Worm (Caenorhabditis elegans): ENCODE data around the gene lars-1.

lars-1 gene

DNA sequence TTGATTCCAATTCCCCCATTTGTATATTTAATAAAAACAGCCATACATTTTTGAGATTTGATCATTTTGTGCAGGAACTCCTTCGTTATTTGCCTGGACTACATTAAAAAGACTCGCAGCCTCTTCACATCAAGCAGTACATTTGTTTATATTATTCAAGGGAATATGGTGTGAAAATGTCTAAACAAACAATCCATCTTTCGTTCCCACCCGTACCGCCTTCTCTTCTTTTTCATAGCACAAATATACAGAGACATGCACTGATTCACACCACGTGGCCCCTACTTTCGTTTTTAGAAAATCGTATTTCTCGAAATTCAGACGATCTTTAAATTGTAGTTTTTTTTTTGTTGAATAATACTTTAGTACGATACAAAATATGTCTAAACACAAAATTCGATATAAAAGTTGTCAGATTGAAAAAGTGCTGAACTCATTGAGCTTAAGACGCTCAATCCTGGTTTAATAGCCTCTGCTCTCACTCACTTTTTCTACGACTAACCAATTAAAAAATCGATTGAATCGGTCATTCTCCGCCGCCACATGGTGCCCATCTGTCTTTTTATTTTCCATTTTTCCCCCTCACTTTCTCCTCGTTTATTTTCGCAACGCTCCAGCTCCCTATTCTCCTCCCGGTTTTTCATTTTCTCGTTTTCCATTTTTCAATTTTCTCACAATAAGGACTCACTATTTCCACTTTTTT is 8.9 kb upstream of the lars-1 start:
- peak; percentile 46 for TF ChIP-seq nhr-77 (tag; optimal IDR thresholded peaks at IDR 0.05)
- TF ChIP-seq ztf-4 (tag; optimal IDR thresholded peaks at IDR 0.05), result peak; percentile 60
- TF ChIP-seq R02D3.7 (tag; optimal IDR thresholded peaks at IDR 0.05), result peak; percentile 31
- peak; percentile 46 for TF ChIP-seq ceh-82 (tag; optimal IDR thresholded peaks at IDR 0.05)
- TF ChIP-seq nhr-23 (tag; optimal IDR thresholded peaks at IDR 0.05), result peak; percentile 60
- TF ChIP-seq pqm-1 (tag; optimal IDR thresholded peaks at IDR 0.05), result peak; percentile 30
- TF ChIP-seq nhr-43 (tag; optimal IDR thresholded peaks at IDR 0.05; ENCODE audit: poor library complexity, severe bottlenecking), result peak; percentile 84
- no peak for TF ChIP-seq egl-27 (tag; optimal IDR thresholded peaks at IDR 0.05)
- TF ChIP-seq ceh-28 (tag; optimal IDR thresholded peaks at IDR 0.05), result peak; percentile 56
- peak; percentile 49 for TF ChIP-seq daf-12 (tag; optimal IDR thresholded peaks at IDR 0.05)
- TF ChIP-seq nfya-1 (tag; optimal IDR thresholded peaks at IDR 0.05; ENCODE audit: insufficient read depth), result peak; percentile 56
- peak; percentile 87 for TF ChIP-seq tbx-2 (tag; optimal IDR thresholded peaks at IDR 0.05)
- TF ChIP-seq aly-2 (tag; optimal IDR thresholded peaks at IDR 0.05), result peak; percentile 33
- peak; percentile 74 for TF ChIP-seq lsy-12 (tag; optimal IDR thresholded peaks at IDR 0.05)
- TF ChIP-seq nhr-25 (tag; optimal IDR thresholded peaks at IDR 0.05), result peak; percentile 38
- no peak for TF ChIP-seq nhr-237 (tag; optimal IDR thresholded peaks at IDR 0.05)
- no peak for TF ChIP-seq fkh-2 (tag; optimal IDR thresholded peaks at IDR 0.05)
- peak; percentile 36 for TF ChIP-seq pha-4 (tag; optimal IDR thresholded peaks at IDR 0.05)
- peak; percentile 95 for TF ChIP-seq ama-1 (optimal IDR thresholded peaks at IDR 0.05)
- TF ChIP-seq elt-2 (tag; optimal IDR thresholded peaks at IDR 0.05), result peak; percentile 58
- peak; percentile 47 for TF ChIP-seq hmg-11 (tag; optimal IDR thresholded peaks at IDR 0.05)
- peak; percentile 34 for TF ChIP-seq jun-1 (tag; optimal IDR thresholded peaks at IDR 0.05)
- TF ChIP-seq ceh-16 (tag; optimal IDR thresholded peaks at IDR 0.05), result no peak
- no peak for TF ChIP-seq ztf-11 (tag; optimal IDR thresholded peaks at IDR 0.05)
- no peak for TF ChIP-seq nhr-11 (tag; optimal IDR thresholded peaks at IDR 0.05)

ce11 chrIII:4194349-4195110 is 7.9 kb upstream of the lars-1 start:
- TF ChIP-seq nhr-23 (tag; optimal IDR thresholded peaks at IDR 0.05), result peak; percentile 1
- TF ChIP-seq lsy-12 (tag; optimal IDR thresholded peaks at IDR 0.05), result no peak
- no peak for TF ChIP-seq mdl-1 (tag; optimal IDR thresholded peaks at IDR 0.05)
- TF ChIP-seq ama-1 (optimal IDR thresholded peaks at IDR 0.05), result peak; percentile 52
- TF ChIP-seq nhr-237 (tag; optimal IDR thresholded peaks at IDR 0.05), result no peak
- no peak for TF ChIP-seq jun-1 (tag; optimal IDR thresholded peaks at IDR 0.05)
- no peak for TF ChIP-seq nhr-76 (tag; optimal IDR thresholded peaks at IDR 0.05)
- no peak for TF ChIP-seq pha-4 (tag; optimal IDR thresholded peaks at IDR 0.05)
- TF ChIP-seq skn-1 (tag; optimal IDR thresholded peaks at IDR 0.05), result no peak

ce11 chrIII:4193659-4194103 is 7.1 kb upstream of the lars-1 start, which contains the start of gene xbp-1:
TSS of gene xbp-1 (plus strand) at chrIII:4193809.
- TF ChIP-seq elt-3 (tag; optimal IDR thresholded peaks at IDR 0.05), result peak in 2 of 3 experiments; percentile 35 to 41
- no peak for TF ChIP-seq aly-2 (tag; optimal IDR thresholded peaks at IDR 0.05)
- TF ChIP-seq nfya-1 (tag; optimal IDR thresholded peaks at IDR 0.05; ENCODE audit: insufficient read depth), result peak; percentile 94
- TF ChIP-seq pha-4 (tag; optimal IDR thresholded peaks at IDR 0.05), result peak; percentile 95
- TF ChIP-seq ceh-82 (tag; optimal IDR thresholded peaks at IDR 0.05), result peak; percentile 45
- TF ChIP-seq daf-12 (tag; optimal IDR thresholded peaks at IDR 0.05), result no peak
- no peak for TF ChIP-seq ceh-16 (tag; optimal IDR thresholded peaks at IDR 0.05)
- TF ChIP-seq sea-2 (GFP tag; optimal IDR thresholded peaks at IDR 0.05), result peak; percentile 75
- TF ChIP-seq unc-62 (GFP tag; optimal IDR thresholded peaks at IDR 0.05), result peak; percentile 30
- TF ChIP-seq lin-39 (tag; optimal IDR thresholded peaks at IDR 0.05), result peak; percentile 94
- peak; percentile 94 for TF ChIP-seq nhr-25 (tag; optimal IDR thresholded peaks at IDR 0.05)
- peak; percentile 96 for TF ChIP-seq jun-1 (tag; optimal IDR thresholded peaks at IDR 0.05)
- peak; percentile 81 for TF ChIP-seq lsy-12 (tag; optimal IDR thresholded peaks at IDR 0.05)
- TF ChIP-seq nhr-11 (tag; optimal IDR thresholded peaks at IDR 0.05), result peak; percentile 73
- no peak for TF ChIP-seq ztf-4 (tag; optimal IDR thresholded peaks at IDR 0.05)
- peak; percentile 76 for TF ChIP-seq snpc-4 (tag; optimal IDR thresholded peaks at IDR 0.05)
- peak; percentile 80 for TF ChIP-seq hmg-11 (tag; optimal IDR thresholded peaks at IDR 0.05)
- no peak for TF ChIP-seq unc-39 (tag; optimal IDR thresholded peaks at IDR 0.05)
- TF ChIP-seq mml-1 (tag; optimal IDR thresholded peaks at IDR 0.05), result no peak
- peak; percentile 88 for TF ChIP-seq skn-1 (tag; optimal IDR thresholded peaks at IDR 0.05)
- no peak for TF ChIP-seq nhr-77 (tag; optimal IDR thresholded peaks at IDR 0.05)
- TF ChIP-seq elt-2 (tag; optimal IDR thresholded peaks at IDR 0.05), result peak; percentile 98
- TF ChIP-seq ama-1 (optimal IDR thresholded peaks at IDR 0.05), result peak; percentile 88
- TF ChIP-seq nhr-237 (tag; optimal IDR thresholded peaks at IDR 0.05), result no peak
- peak; percentile 84 for TF ChIP-seq lin-15B (tag; optimal IDR thresholded peaks at IDR 0.05)
- TF ChIP-seq nhr-76 (tag; optimal IDR thresholded peaks at IDR 0.05), result no peak
- TF ChIP-seq elt-1 (tag; optimal IDR thresholded peaks at IDR 0.05), result no peak
- peak; percentile 89 for TF ChIP-seq nhr-23 (tag; optimal IDR thresholded peaks at IDR 0.05)
- TF ChIP-seq nhr-28 (tag; optimal IDR thresholded peaks at IDR 0.05), result no peak
- TF ChIP-seq pqm-1 (tag; optimal IDR thresholded peaks at IDR 0.05), result peak; percentile 97
- TF ChIP-seq egl-27 (tag; optimal IDR thresholded peaks at IDR 0.05), result peak; percentile 86
- TF ChIP-seq nhr-12 (tag; optimal IDR thresholded peaks at IDR 0.05), result no peak
- no peak for TF ChIP-seq ztf-11 (tag; optimal IDR thresholded peaks at IDR 0.05)
- TF ChIP-seq fkh-2 (tag; optimal IDR thresholded peaks at IDR 0.05), result no peak
- TF ChIP-seq tbx-2 (tag; optimal IDR thresholded peaks at IDR 0.05), result peak; percentile 16
- peak; percentile 75 for TF ChIP-seq ceh-28 (tag; optimal IDR thresholded peaks at IDR 0.05)
- peak; percentile 85 for TF ChIP-seq fos-1 (tag; optimal IDR thresholded peaks at IDR 0.05)
- peak; percentile 90 for TF ChIP-seq egl-5 (tag; optimal IDR thresholded peaks at IDR 0.05)
- TF ChIP-seq fkh-10 (GFP tag; optimal IDR thresholded peaks at IDR 0.05), result peak; percentile 66

Data from whole organism, L3 larva.